Fruit fly (Drosophila melanogaster) Kc167 (cell line): ENCODE measurements around the gene Dnai2.

Experiments
- Myc ChIP-seq: fragments of >200 bp; optimal IDR thresholded peaks from 2 replicates; lab custom pipeline; 2017; ENCODE audit warnings: missing external identifiers
- Sin3A ChIP-seq: fragments of >200 bp; optimal IDR thresholded peaks from 2 replicates; lab custom pipeline; 2018; ENCODE audit warnings: missing external identifiers
- h ChIP-seq: fragments of >200 bp; optimal IDR thresholded peaks from 3 replicates; lab custom pipeline; 2018; ENCODE audit warnings: missing external identifiers
- insv ChIP-seq: fragments of >200 bp; optimal IDR thresholded peaks from 3 replicates; lab custom pipeline; 2018; ENCODE audit warnings: missing external identifiers
- psq ChIP-seq: fragments of >200 bp; optimal IDR thresholded peaks from 2 replicates; lab custom pipeline; 2017; ENCODE audit warnings: missing external identifiers
- ttk ChIP-seq: sonication (Bioruptor generic); optimal IDR thresholded peaks from 2 replicates; lab custom pipeline; 2017; ENCODE audit warnings: missing external identifiers

DNA sequence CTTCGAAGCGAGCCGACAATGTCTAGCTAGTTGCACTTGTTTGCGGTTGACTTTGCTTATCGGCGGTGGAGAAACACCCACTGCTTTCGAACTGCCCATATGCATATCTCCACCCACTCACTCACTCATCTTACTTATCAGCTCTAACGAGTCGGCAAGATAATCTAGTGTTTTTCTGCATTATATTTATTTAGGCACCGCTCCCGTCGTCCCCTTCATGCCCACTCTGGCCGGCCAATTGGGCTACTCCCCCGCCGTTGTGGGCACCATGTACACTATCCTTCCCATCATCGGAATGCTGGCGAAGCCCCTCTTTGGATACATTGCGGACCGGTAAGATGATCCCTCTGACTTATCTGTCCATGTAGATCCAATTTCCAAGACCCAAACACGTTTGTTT, 13.2 kb downstream of the Dnai2 start:
- no peak for TF ChIP-seq h
- TF ChIP-seq Myc, result no peak
- no peak for TF ChIP-seq psq (lab: Kevin White, UChicago)
- TF ChIP-seq ttk, result no peak
- no peak for TF ChIP-seq Sin3A (lab: Kevin White, UChicago)
- TF ChIP-seq insv (lab: Kevin White, UChicago), result no peak
